Worm (Caenorhabditis elegans): ENCODE results near the gene lido-11.
"Not testable (repeated sequence)": the region's sequence is repeated elsewhere in the genome, so short reads cannot be mapped to it uniquely, and the experiment has no call there.

The lido-11 gene

DNA sequence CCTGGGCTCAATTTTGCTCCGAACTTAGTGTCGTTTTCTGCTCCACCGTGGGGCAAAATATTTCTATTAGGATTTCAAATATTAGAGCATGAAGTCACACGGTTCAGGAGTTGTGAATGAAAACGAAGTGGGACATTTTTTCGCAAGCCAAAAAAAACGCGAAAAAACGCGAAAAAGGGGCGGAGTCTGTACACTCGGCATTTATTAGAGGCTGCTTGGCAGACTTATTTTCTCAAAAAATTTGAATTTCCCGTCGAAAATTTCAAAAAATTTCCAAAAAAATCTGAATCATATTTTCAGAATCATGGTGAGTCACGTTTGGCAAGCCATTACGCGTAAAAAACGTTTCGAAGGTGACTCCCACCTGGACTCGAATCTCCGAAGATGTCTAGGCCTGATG lies 28.7 kb downstream of the lido-11 start, which contains the start of gene B0454.6:
Gene B0454.6, plus strand, starts transcription at position 301 of the 400 bp plus-strand sequence.
- TF ChIP-seq mdl-1, eor-1, skn-1 (tag; optimal IDR thresholded peaks at IDR 0.05): not testable (repeated sequence)

DNA sequence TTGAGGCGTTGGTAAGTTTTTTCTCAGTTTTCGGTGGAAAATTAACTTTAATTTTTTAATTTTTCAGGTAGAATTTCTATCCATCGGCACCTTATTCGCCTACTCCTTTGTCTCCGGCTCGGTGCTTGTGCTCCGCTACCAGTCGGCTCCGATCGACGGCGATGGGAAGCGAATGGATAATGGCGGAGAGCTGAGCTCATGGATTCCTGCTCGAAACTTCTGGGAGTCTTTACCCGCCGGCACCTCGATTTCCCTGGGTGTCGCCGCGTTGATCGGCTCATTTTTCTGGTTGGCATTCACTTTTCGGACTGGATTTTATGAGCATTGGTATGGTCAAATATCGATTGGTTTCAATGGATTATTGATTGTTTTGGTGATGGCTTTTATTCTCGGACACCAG lies 31.1 kb downstream of the lido-11 start:
- no peak for TF ChIP-seq nhr-67 (tag; optimal IDR thresholded peaks at IDR 0.05)
- TF ChIP-seq R02D3.7 (tag; optimal IDR thresholded peaks at IDR 0.05) = no peak
- no peak for TF ChIP-seq egl-5 (tag; optimal IDR thresholded peaks at IDR 0.05)
- TF ChIP-seq fos-1 (tag; optimal IDR thresholded peaks at IDR 0.05) = no peak
- TF ChIP-seq pqm-1 (tag; optimal IDR thresholded peaks at IDR 0.05) = no peak
- TF ChIP-seq mdl-1 (tag; optimal IDR thresholded peaks at IDR 0.05) = no peak

DNA sequence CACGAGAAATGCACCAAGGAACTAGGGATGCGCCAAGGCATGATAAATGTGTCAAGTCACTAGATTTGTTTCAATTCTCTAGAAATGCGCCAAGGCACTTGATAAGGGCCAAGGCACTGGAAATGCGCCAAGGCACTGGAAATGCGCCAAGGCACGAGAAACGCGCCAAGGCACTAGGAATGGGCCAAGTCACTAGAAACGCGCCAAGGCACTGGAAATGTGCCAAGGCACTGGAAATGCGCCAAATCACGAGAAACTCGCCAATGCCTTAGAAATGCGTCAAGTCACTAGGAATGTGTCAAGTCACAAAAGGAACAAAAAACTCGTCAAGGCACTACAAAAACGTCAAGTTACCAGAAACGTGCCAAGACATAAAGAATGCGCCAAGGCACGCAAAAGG lies 32.6 kb downstream of the lido-11 start:
- TF ChIP-seq nfya-1 (tag; optimal IDR thresholded peaks at IDR 0.05; ENCODE audit: insufficient read depth) = no peak
- no peak for TF ChIP-seq jun-1 (tag; optimal IDR thresholded peaks at IDR 0.05)
- TF ChIP-seq eor-1 (tag; optimal IDR thresholded peaks at IDR 0.05) = no peak
- TF ChIP-seq aly-2 (tag; optimal IDR thresholded peaks at IDR 0.05) = no peak
- TF ChIP-seq egl-27 (tag; optimal IDR thresholded peaks at IDR 0.05) = no peak
- TF ChIP-seq nhr-43 (tag; optimal IDR thresholded peaks at IDR 0.05; ENCODE audit: poor library complexity, severe bottlenecking) = no peak
- TF ChIP-seq nhr-23 (tag; optimal IDR thresholded peaks at IDR 0.05) = no peak
- TF ChIP-seq nhr-67 (tag; optimal IDR thresholded peaks at IDR 0.05) = no peak
- TF ChIP-seq lin-15B (tag; optimal IDR thresholded peaks at IDR 0.05) = no peak
- TF ChIP-seq fkh-2 (tag; optimal IDR thresholded peaks at IDR 0.05) = no peak
- no peak for TF ChIP-seq fkh-10 (GFP tag; optimal IDR thresholded peaks at IDR 0.05)
- TF ChIP-seq ZK546.5 (tag; optimal IDR thresholded peaks at IDR 0.05) = no peak
- TF ChIP-seq unc-39 (tag; optimal IDR thresholded peaks at IDR 0.05) = no peak

DNA sequence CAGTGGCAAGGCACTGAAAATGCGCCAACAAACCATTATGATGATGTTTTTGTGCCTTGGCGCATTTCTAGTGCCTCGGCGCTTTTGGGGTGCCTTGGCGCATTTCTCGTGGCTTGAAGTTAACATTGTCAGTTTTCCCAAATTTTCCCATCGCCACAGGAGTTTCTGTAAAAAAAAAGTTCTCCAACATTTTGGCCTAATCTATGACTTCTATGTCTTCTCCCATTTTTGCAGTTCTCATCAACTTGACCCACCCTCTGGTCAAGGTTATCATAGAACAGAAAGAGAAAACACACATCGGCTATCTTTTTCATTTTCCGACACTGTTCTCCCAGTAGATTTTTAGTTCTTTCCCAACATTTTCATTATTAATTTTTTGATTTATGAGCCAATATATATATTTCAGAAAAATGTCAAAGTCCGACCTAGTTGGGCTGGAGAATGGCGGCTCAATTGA lies 34.7 kb downstream of the lido-11 start, which contains the start of the genes B0454.26 and B0454.5:
Gene B0454.26, minus strand, starts transcription at position 101 of the 457 bp plus-strand sequence.
Gene B0454.5, plus strand, starts transcription at position 407 of the 457 bp plus-strand sequence.
- TF ChIP-seq daf-12 (tag; optimal IDR thresholded peaks at IDR 0.05) (no peak), skn-1 (tag; optimal IDR thresholded peaks at IDR 0.05) (no peak)

DNA sequence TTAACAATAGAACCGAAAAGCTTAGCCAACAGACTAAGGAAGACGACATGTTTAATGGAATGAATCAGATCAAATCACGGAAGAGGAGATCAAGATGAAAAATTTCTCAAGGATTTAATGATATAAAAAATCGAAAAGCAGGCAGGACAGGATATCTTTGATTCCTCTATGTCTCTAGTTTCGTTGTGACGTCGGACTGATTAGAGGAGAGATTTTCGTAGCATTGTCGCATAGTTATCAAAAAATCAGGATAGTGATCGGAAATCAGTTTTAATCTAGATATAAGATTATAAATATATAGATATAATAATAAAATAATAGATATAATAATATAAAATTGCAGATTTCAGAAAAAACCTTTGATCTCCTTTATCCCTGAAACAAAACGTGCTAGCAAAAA lies 39.6 kb downstream of the lido-11 start, which contains the start of gene B0454.8:
Gene B0454.8, minus strand, starts transcription at position 101 of the 400 bp plus-strand sequence.
- no peak for TF ChIP-seq lin-15B (tag; optimal IDR thresholded peaks at IDR 0.05)
- TF ChIP-seq nhr-43 (tag; optimal IDR thresholded peaks at IDR 0.05; ENCODE audit: poor library complexity, severe bottlenecking) = no peak

DNA sequence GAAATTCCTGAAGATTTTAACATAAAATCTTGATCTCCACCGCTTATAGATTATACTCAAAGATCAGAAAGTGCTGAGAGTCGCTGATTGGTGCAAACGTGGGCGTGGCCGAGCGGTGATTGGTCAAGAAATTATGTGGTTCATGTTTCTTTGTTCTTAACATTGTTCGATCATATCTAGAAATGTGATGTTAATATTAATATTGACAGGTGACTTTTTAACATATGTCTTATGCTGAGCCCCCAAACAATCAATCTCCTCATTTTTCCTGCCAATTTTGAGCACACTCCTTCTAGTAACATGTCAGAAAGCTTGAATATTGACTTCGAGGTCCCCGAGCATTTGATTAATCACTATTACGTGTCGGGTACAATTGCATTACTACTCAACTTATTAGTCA lies 40.3 kb downstream of the lido-11 start, which contains the start of gene sri-29:
Gene sri-29, plus strand, starts transcription at position 301 of the 400 bp plus-strand sequence.
- TF ChIP-seq nhr-67 (tag; optimal IDR thresholded peaks at IDR 0.05) (no peak), zag-1 (tag; optimal IDR thresholded peaks at IDR 0.05) (no peak), nhr-43 (tag; optimal IDR thresholded peaks at IDR 0.05; ENCODE audit: poor library complexity, severe bottlenecking) (no peak), elt-3 (tag; optimal IDR thresholded peaks at IDR 0.05) (no peak), eor-1 (tag; optimal IDR thresholded peaks at IDR 0.05) (no peak), unc-62 (GFP tag; optimal IDR thresholded peaks at IDR 0.05) (no peak), nhr-25 (tag; optimal IDR thresholded peaks at IDR 0.05) (no peak), nhr-23 (tag; optimal IDR thresholded peaks at IDR 0.05) (no peak), nfya-1 (tag; optimal IDR thresholded peaks at IDR 0.05; ENCODE audit: insufficient read depth) (no peak), ceh-9 (tag; optimal IDR thresholded peaks at IDR 0.05) (no peak), nhr-237 (tag; optimal IDR thresholded peaks at IDR 0.05) (no peak), nhr-76 (tag; optimal IDR thresholded peaks at IDR 0.05) (no peak), pha-4 (tag; optimal IDR thresholded peaks at IDR 0.05) (no peak), skn-1 (tag; optimal IDR thresholded peaks at IDR 0.05) (no peak), daf-12 (tag; optimal IDR thresholded peaks at IDR 0.05) (no peak), hmg-11 (tag; optimal IDR thresholded peaks at IDR 0.05) (no peak), ceh-16 (tag; optimal IDR thresholded peaks at IDR 0.05) (no peak), nhr-12 (tag; optimal IDR thresholded peaks at IDR 0.05) (no peak), ztf-11 (tag; optimal IDR thresholded peaks at IDR 0.05) (no peak)
